Fruit fly (Drosophila melanogaster) whole organism, pupa: Measurements from ENCODE around the gene CG32488.

Experiments used
- CG10348 ChIP-seq: fragments of 200-800 bp; sonication (Bioruptor generic); IDR thresholded peaks from 2 replicates; pipeline ENCODE4 v1.3.6; 2022; ENCODE audit warnings: missing biosample characterization, missing genetic modification characterization
- CG12605 ChIP-seq: fragments of 200-800 bp; sonication (Bioruptor generic); IDR thresholded peaks from 2 replicates; pipeline ENCODE4 v1.3.6; 2022; ENCODE audit warnings: missing biosample characterization, missing genetic modification characterization
- CG13204 ChIP-seq: fragments of 200-800 bp; sonication (Bioruptor generic); optimal IDR thresholded peaks from 2 replicates; lab custom pipeline; 2018; ENCODE audit warnings: missing biosample characterization, mild to moderate bottlenecking, missing genetic modification characterization, moderate library complexity
- CG14655 ChIP-seq: fragments of 200-800 bp; sonication (Bioruptor generic); optimal IDR thresholded peaks from 3 replicates; lab custom pipeline; 2017; ENCODE audit warnings: mild to moderate bottlenecking, missing biosample characterization, missing genetic modification reagents, missing genetic modification characterization
- CG15710 ChIP-seq: fragments of 200-800 bp; sonication (Bioruptor generic); optimal IDR thresholded peaks from 2 replicates; lab custom pipeline; 2018; ENCODE audit warnings: missing biosample characterization, mild to moderate bottlenecking, missing genetic modification characterization, moderate library complexity
- CG17806 ChIP-seq: fragments of 200-800 bp; sonication (Bioruptor generic); optimal IDR thresholded peaks from 2 replicates; lab custom pipeline; 2018; ENCODE audit warnings: missing biosample characterization, mild to moderate bottlenecking, missing genetic modification characterization, moderate library complexity
- CG32121 ChIP-seq: fragments of 200-800 bp; sonication (Bioruptor generic); IDR thresholded peaks from 2 replicates; pipeline ENCODE4 v1.3.6; 2022; ENCODE audit warnings: missing biosample characterization, missing genetic modification characterization
- CG34367 ChIP-seq: fragments of 200-800 bp; sonication (Bioruptor generic); optimal IDR thresholded peaks from 2 replicates; lab custom pipeline; 2018; ENCODE audit warnings: missing biosample characterization, mild to moderate bottlenecking, missing genetic modification characterization
- CG4496 ChIP-seq: fragments of 200-800 bp; sonication (Bioruptor generic); IDR thresholded peaks from 3 replicates; pipeline ENCODE4 v1.3.6; 2022; ENCODE audit warnings: missing biosample characterization, missing genetic modification characterization
- CG8159 ChIP-seq: fragments of 200-800 bp; sonication (Bioruptor generic); optimal IDR thresholded peaks from 3 replicates; lab custom pipeline; 2018; ENCODE audit warnings: missing biosample characterization, mild to moderate bottlenecking, missing genetic modification characterization, moderate library complexity
- CG8301 ChIP-seq: fragments of 200-800 bp; sonication (Bioruptor generic); optimal IDR thresholded peaks from 2 replicates; lab custom pipeline; 2018; ENCODE audit warnings: missing biosample characterization, mild to moderate bottlenecking, missing genetic modification characterization
- CG9948 ChIP-seq: fragments of 200-800 bp; sonication (Bioruptor generic); optimal IDR thresholded peaks from 2 replicates; lab custom pipeline; 2018; ENCODE audit warnings: missing biosample characterization, mild to moderate bottlenecking, missing genetic modification characterization, moderate library complexity
- D1 ChIP-seq: fragments of 200-800 bp; sonication (Bioruptor generic); optimal IDR thresholded peaks from 2 replicates; lab custom pipeline; 2018; ENCODE audit warnings: missing biosample characterization, mild to moderate bottlenecking, missing genetic modification characterization, moderate library complexity
- EcR ChIP-seq: fragments of 200-800 bp; sonication (Bioruptor generic); optimal IDR thresholded peaks from 3 replicates; lab custom pipeline; 2019; ENCODE audit warnings: missing biosample characterization, missing genetic modification characterization, mild to moderate bottlenecking, moderate library complexity, missing genetic modification reagents
- Ets98B ChIP-seq: fragments of 200-800 bp; sonication (Bioruptor generic); IDR thresholded peaks from 2 replicates; pipeline ENCODE4 v1.3.6; 2022; ENCODE audit warnings: missing biosample characterization, missing genetic modification characterization
- Pif1A ChIP-seq: fragments of 200-800 bp; sonication (Bioruptor generic); optimal IDR thresholded peaks from 3 replicates; lab custom pipeline; 2016; ENCODE audit warnings: missing biosample characterization, missing genetic modification characterization
- Pif1B ChIP-seq: fragments of 200-800 bp; sonication (Bioruptor generic); optimal IDR thresholded peaks from 3 replicates; lab custom pipeline; 2016; ENCODE audit warnings: missing biosample characterization, missing genetic modification characterization
- Snoo ChIP-seq: fragments of 200-800 bp; sonication (Bioruptor generic); optimal IDR thresholded peaks from 3 replicates; lab custom pipeline; 2017; ENCODE audit warnings: missing biosample characterization, mild to moderate bottlenecking, missing genetic modification characterization, inconsistent platforms
- fd96Ca ChIP-seq: fragments of 200-800 bp; sonication (Bioruptor generic); IDR thresholded peaks from 3 replicates; pipeline ENCODE4 v1.3.6; 2022; ENCODE audit warnings: missing biosample characterization, missing genetic modification characterization
- gl ChIP-seq: fragments of 200-800 bp; sonication (Bioruptor generic); optimal IDR thresholded peaks from 2 replicates; lab custom pipeline; 2018; ENCODE audit warnings: missing biosample characterization, mild to moderate bottlenecking, missing genetic modification characterization
- rn ChIP-seq: fragments of 200-800 bp; sonication (Bioruptor generic); IDR thresholded peaks from 2 replicates; pipeline ENCODE4 v1.3.6; 2022; ENCODE audit warnings: missing biosample characterization, missing genetic modification characterization

The CG32488 gene

DNA sequence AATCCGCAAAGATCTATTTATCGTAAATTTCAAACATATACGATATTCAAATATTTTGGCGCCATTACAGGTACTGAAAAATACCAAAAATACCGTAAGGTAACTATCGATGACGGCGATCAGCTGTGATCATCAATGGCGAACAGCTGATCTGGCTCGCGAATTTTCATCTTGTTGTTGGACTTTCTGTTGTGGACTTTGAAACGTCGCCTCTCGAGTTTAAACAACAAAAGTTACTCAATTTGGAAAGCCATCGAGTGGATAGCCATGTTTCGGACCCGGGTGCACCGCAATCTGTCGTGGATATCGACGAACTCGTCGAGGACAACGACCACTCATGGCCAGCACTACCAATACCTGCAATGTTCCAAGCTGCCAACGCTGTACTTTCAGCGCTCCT lies 35.0 kb downstream of the CG32488 start, which contains the start of gene CPT2:
TSS of gene CPT2 (plus strand) at position 167 of the 400 bp plus-strand sequence.
- no peak for TF ChIP-seq Ets98B (GFP tag; lab: Robert Waterston, UW)
- TF ChIP-seq CG13204 (GFP tag; lab: Kevin White, UChicago), result no peak
- peak; percentile 16 for TF ChIP-seq CG8159 (tag; lab: Kevin White, UChicago)
- TF ChIP-seq CG12605 (GFP tag; lab: Robert Waterston, UW), result peak; percentile 37; the same call in 1 of the 2 replicates
- no peak for TF ChIP-seq Pif1B (GFP tag; lab: Kevin White, UChicago)
- no peak; the same call in 1 of the 2 replicates for TF ChIP-seq CG32121 (GFP tag; lab: Robert Waterston, UW)
- no peak for TF ChIP-seq EcR (GFP tag; lab: Kevin White, UChicago)
- TF ChIP-seq CG8301 (tag; lab: Kevin White, UChicago), result no peak
- no peak for TF ChIP-seq CG17806 (tag; lab: Kevin White, UChicago)
- no peak for TF ChIP-seq rn
- TF ChIP-seq CG4496, result peak; percentile 75; the same call in 2 of the 3 replicates
- no peak for TF ChIP-seq CG15710 (tag; lab: Kevin White, UChicago)
- 0 out of 3 replicates have a peak, but pooled peaks have one; percentile 19 for TF ChIP-seq fd96Ca (GFP tag; lab: Robert Waterston, UW)
- no peak for TF ChIP-seq CG10348 (GFP tag; lab: Robert Waterston, UW)
- TF ChIP-seq Pif1A (GFP tag; lab: Kevin White, UChicago), result no peak
- no peak for TF ChIP-seq Snoo (tag; lab: Kevin White, UChicago)
- TF ChIP-seq CG34367, result no peak
- TF ChIP-seq D1 (tag; lab: Kevin White, UChicago), result no peak
- peak; percentile 70 for TF ChIP-seq gl
- TF ChIP-seq CG9948, result no peak
- peak; percentile 51 for TF ChIP-seq CG14655
- TF ChIP-seq, all 21 proteins: peak for 6
